Worm (Caenorhabditis elegans) whole organism, L4 larva: ENCODE results near the gene F23H12.5.

Experiments used
- F37D6.2 ChIP-seq: sonication (generic microtip); optimal IDR thresholded peaks from 2 replicates; lab custom pipeline; 2016; ENCODE audit warnings: mild to moderate bottlenecking, missing genetic modification characterization, missing compliant biosample characterization
- ceh-82 ChIP-seq: sonication (generic microtip); optimal IDR thresholded peaks from 2 replicates; lab custom pipeline; 2017; ENCODE audit warnings: missing biosample characterization, missing genetic modification characterization
- egl-27 ChIP-seq: sonication (generic microtip); optimal IDR thresholded peaks from 3 replicates; lab custom pipeline; 2017; ENCODE audit warnings: missing biosample characterization, missing genetic modification reagents, missing genetic modification characterization
- lin-15B ChIP-seq: fragments of 150-350 bp; sonication (generic microtip); optimal IDR thresholded peaks from 3 replicates; lab custom pipeline; 2014; ENCODE audit warnings: missing biosample characterization, missing genetic modification characterization
- lin-29 ChIP-seq: fragments of 200-800 bp; sonication (Bioruptor generic); IDR thresholded peaks from 2 replicates; pipeline ENCODE4 v1.3.6; 2022; ENCODE audit warnings: missing genetic modification reagents, missing genetic modification characterization, missing compliant biosample characterization
- lin-39 ChIP-seq: fragments of 150-350 bp; optimal IDR thresholded peaks from 2 replicates; lab custom pipeline; 2014; ENCODE audit warnings: missing biosample characterization, missing genetic modification reagents, missing genetic modification characterization
- nhr-11 ChIP-seq: fragments of 150-350 bp; optimal IDR thresholded peaks from 2 replicates; lab custom pipeline; 2014; ENCODE audit warnings: missing biosample characterization, missing genetic modification characterization
- nhr-237 ChIP-seq: sonication (generic microtip); optimal IDR thresholded peaks from 2 replicates; lab custom pipeline; 2017; ENCODE audit warnings: missing biosample characterization, missing genetic modification characterization
- nhr-77 ChIP-seq: fragments of 150-350 bp; optimal IDR thresholded peaks from 2 replicates; lab custom pipeline; 2014; ENCODE audit warnings: missing biosample characterization, missing genetic modification characterization

DNA sequence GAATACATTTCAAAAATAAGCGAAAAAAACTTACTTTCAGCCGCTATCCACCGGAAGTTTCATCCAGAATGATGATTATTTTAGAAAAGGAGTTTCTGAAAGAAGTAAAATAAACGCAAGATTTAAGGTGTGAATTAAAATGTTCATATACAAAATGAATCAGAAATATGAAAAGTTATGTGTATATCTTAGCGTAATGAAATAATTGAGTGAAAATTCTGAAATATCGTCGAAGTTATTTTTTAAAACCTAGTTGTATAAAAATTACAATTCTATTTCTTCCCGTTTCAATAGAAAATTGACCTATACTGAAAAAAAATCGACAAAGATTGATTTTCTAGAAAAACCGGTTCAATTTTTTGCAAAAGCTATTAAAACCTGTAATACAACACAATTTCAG lies 20.6 kb upstream of the F23H12.5 start, which contains the start of gene twk-13:
- TF ChIP-seq lin-15B (tag; lab: Kevin White, UChicago), result no peak
- TF ChIP-seq nhr-11, result no peak
- no peak for TF ChIP-seq lin-39 (tag; lab: Kevin White, UChicago)
- no peak for TF ChIP-seq nhr-237 (tag; lab: Kevin White, UChicago)
- no peak for TF ChIP-seq ceh-82
- TF ChIP-seq F37D6.2 (tag; lab: Kevin White, UChicago), result no peak
- TF ChIP-seq lin-29 (GFP tag; lab: Robert Waterston, UW), result no peak
- no peak for TF ChIP-seq egl-27
- no peak for TF ChIP-seq nhr-77 (tag; lab: Kevin White, UChicago)
